Worm (Caenorhabditis elegans): ENCODE data around the gene C09G5.13.

Gene C09G5.13

DNA sequence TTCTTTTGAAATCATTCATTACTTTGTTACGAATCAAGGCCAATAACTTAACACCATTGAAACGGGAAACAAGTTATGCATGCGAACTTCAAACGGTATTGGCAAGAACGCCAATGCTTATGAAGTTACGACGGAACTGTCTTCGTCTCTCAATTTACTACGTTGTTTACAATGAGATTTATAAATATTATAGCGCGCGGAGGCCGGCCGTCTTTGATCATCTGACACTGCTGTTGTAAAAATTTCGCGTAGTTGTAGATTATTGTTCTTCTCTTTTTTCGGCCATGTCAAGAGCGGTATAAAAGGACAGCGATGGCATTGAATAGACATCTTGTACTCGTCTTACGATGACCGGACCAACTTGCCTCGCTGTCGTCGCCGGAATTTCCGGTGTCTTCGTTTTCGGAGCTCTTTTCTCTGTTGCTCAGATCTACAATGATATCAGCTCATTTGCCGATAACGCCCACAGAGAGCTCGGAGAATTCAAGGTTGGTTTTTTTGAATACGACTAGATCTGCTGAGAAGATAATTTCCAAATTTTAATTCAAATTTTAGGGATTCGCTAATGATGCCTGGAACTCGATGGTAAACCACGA lies 12.6 kb upstream of the C09G5.13 start, which contains the start of gene col-39:
TSS of gene col-39 (plus strand) at position 342 of the 596 bp plus-strand sequence.
- TF ChIP-seq nhr-48 (tag; optimal IDR thresholded peaks at IDR 0.05) (no peak), ama-1 (optimal IDR thresholded peaks at IDR 0.05) (peak; percentile 32), snpc-4 (tag; optimal IDR thresholded peaks at IDR 0.05) (no peak), hlh-11 (tag; optimal IDR thresholded peaks at IDR 0.05) (no peak), F44E2.7 (GFP tag; IDR thresholded peaks at IDR 0.05) (no peak), ZK546.5 (tag; optimal IDR thresholded peaks at IDR 0.05) (no peak), D1046.2 (GFP tag; IDR thresholded peaks at IDR 0.05) (no peak), dve-1 (tag; optimal IDR thresholded peaks at IDR 0.05; ENCODE audit: insufficient read depth) (no peak), egl-27 (tag; optimal IDR thresholded peaks at IDR 0.05) (no peak), lin-39 (tag; optimal IDR thresholded peaks at IDR 0.05) (no peak), rbr-2 (tag; optimal IDR thresholded peaks at IDR 0.05) (no peak), lsy-2 (tag; optimal IDR thresholded peaks at IDR 0.05) (no peak), set-16 (GFP tag; IDR thresholded peaks at IDR 0.05) (no peak), mxl-3 (GFP tag; optimal IDR thresholded peaks at IDR 0.05) (no peak), ceh-28 (tag; optimal IDR thresholded peaks at IDR 0.05) (no peak), lin-1 (GFP tag; IDR thresholded peaks at IDR 0.05) (no peak), zfp-2 (tag; optimal IDR thresholded peaks at IDR 0.05) (no peak), Y105C5A.15 (GFP tag; IDR thresholded peaks at IDR 0.05) (no peak), unc-62 (GFP tag; optimal IDR thresholded peaks at IDR 0.05 in 1 of 2) (peak in 1 of 2 experiments; percentile 88), unc-62 (tag; optimal IDR thresholded peaks at IDR 0.05) (no peak), nhr-10 (tag; optimal IDR thresholded peaks at IDR 0.05) (no peak), madf-5 (GFP tag; IDR thresholded peaks at IDR 0.05) (peak in 1 of 2 experiments; percentile 95; a peak in 2 of 4 replicates), F49E8.2 (tag; optimal IDR thresholded peaks at IDR 0.05; ENCODE audit: borderline replicate concordance) (no peak), cey-2 (tag; optimal IDR thresholded peaks at IDR 0.05; ENCODE audit: borderline replicate concordance, insufficient read depth) (no peak), fkh-10 (GFP tag; optimal IDR thresholded peaks at IDR 0.05) (no peak), ztf-11 (tag; optimal IDR thresholded peaks at IDR 0.05) (no peak), saeg-2 (GFP tag; IDR thresholded peaks at IDR 0.05) (no peak), aha-1 (tag) (no peak), hlh-30 (tag; optimal IDR thresholded peaks at IDR 0.05; ENCODE audit: insufficient read depth) (peak; percentile 17), skn-1 (tag; optimal IDR thresholded peaks at IDR 0.05) (no peak), lin-13 (GFP tag; optimal IDR thresholded peaks at IDR 0.05) (no peak), ceh-62 (tag; optimal IDR thresholded peaks at IDR 0.05) (no peak), dmd-9 (GFP tag; IDR thresholded peaks at IDR 0.05) (no peak), nhr-25 (tag; optimal IDR thresholded peaks at IDR 0.05; ENCODE audit: borderline replicate concordance, insufficient read depth) (peak; percentile 34), daf-8 (GFP tag; IDR thresholded peaks at IDR 0.05) (no peak), lir-3 (tag; optimal IDR thresholded peaks at IDR 0.05) (no peak), dmd-8 (GFP tag; IDR thresholded peaks at IDR 0.05) (no peak)

DNA sequence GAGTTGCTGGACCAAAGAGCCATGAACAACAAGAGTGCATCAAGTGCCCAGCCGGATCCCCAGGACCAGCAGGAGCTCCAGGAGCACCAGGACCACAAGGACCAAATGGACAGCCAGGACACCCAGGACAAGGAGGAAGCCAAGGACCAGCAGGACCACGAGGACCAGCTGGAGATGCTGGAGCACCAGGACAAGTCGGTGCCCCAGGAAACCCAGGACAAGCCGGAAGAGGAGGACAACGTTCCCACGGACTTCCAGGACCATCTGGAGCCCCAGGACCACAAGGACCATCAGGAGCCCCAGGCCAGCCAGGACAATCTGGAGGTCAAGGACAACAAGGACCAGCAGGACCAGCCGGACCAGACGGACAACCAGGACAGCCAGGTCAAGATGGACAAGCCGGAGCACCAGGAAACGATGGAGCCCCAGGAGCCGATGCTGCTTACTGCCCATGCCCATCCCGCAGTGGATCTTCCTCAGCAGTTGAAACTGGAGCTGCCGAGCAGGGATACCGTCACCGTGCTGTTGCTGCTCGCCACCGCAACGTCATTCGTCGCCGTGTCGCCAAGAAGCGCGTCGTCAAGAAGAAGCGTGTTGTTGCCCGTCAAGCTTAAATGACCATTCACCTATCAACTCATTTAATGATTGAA lies 11.8 kb upstream of the C09G5.13 start:
- TF ChIP-seq vab-7 (GFP tag; IDR thresholded peaks at IDR 0.05): no peak
- TF ChIP-seq php-3 (GFP tag; IDR thresholded peaks at IDR 0.05): 0 out of 2 replicates have a peak, but pooled peaks have one; percentile 14
- no peak for TF ChIP-seq lin-1 (GFP tag; IDR thresholded peaks at IDR 0.05)
- no peak for TF ChIP-seq pha-4 (GFP tag; IDR thresholded peaks at IDR 0.05)
- no peak for TF ChIP-seq pha-4 (tag; optimal IDR thresholded peaks at IDR 0.05)
- no peak for TF ChIP-seq snpc-4 (tag; optimal IDR thresholded peaks at IDR 0.05)
- no peak for TF ChIP-seq lim-7 (GFP tag; IDR thresholded peaks at IDR 0.05)
- TF ChIP-seq nhr-76 (tag; optimal IDR thresholded peaks at IDR 0.05): no peak
- TF ChIP-seq jun-1 (tag; optimal IDR thresholded peaks at IDR 0.05): no peak
- TF ChIP-seq mdt-29 (GFP tag; IDR thresholded peaks at IDR 0.05): no peak
- TF ChIP-seq nhr-28 (tag; optimal IDR thresholded peaks at IDR 0.05): no peak
- TF ChIP-seq nhr-102 (tag; optimal IDR thresholded peaks at IDR 0.05): no peak
- no peak for TF ChIP-seq fos-1 (tag; optimal IDR thresholded peaks at IDR 0.05)
- 0 out of 2 replicates have a peak, but pooled peaks have one; percentile 49 for TF ChIP-seq nhr-42 (GFP tag; IDR thresholded peaks at IDR 0.05)
- no peak for TF ChIP-seq sdz-12 (GFP tag; optimal IDR thresholded peaks at IDR 0.05)
- TF ChIP-seq mdl-1 (tag; optimal IDR thresholded peaks at IDR 0.05): no peak
- TF ChIP-seq ztf-11 (tag; optimal IDR thresholded peaks at IDR 0.05): no peak
- no peak for TF ChIP-seq aly-2 (tag; optimal IDR thresholded peaks at IDR 0.05)

Data from whole organism, L4 larva.